Worm (Caenorhabditis elegans): ENCODE data around the gene Y56A3A.31.

Gene Y56A3A.31

ce11 chrIII:12003264-12003663, 29.0 kb downstream of the Y56A3A.31 start:
- no peak for TF ChIP-seq sptf-1 (tag; optimal IDR thresholded peaks at IDR 0.05)
- peak; percentile 8 for TF ChIP-seq unc-120 (tag; optimal IDR thresholded peaks at IDR 0.05; ENCODE audit: poor library complexity, severe bottlenecking)
- TF ChIP-seq elt-3 (tag; optimal IDR thresholded peaks at IDR 0.05), result no peak
- TF ChIP-seq nhr-28 (tag; optimal IDR thresholded peaks at IDR 0.05), result no peak
- TF ChIP-seq drap-1 (GFP tag; optimal IDR thresholded peaks at IDR 0.05), result no peak
- TF ChIP-seq hlh-1 (tag; optimal IDR thresholded peaks at IDR 0.05), result peak; percentile 35
- TF ChIP-seq cnd-1 (tag; optimal IDR thresholded peaks at IDR 0.05), result no peak
- TF ChIP-seq ceh-39 (tag; optimal IDR thresholded peaks at IDR 0.05), result no peak
- peak; percentile 73 for TF ChIP-seq elt-1 (tag; optimal IDR thresholded peaks at IDR 0.05; ENCODE audit: borderline replicate concordance, insufficient read depth)
- no peak for TF ChIP-seq mep-1 (tag; optimal IDR thresholded peaks at IDR 0.05)
- TF ChIP-seq nhr-76 (tag; optimal IDR thresholded peaks at IDR 0.05), result no peak
- peak; percentile 15 for TF ChIP-seq pha-4 (tag; optimal IDR thresholded peaks at IDR 0.05)
- no peak for TF ChIP-seq mab-5 (tag; optimal IDR thresholded peaks at IDR 0.05)

ce11 chrIII:12009321-12009720, 35.0 kb downstream of the Y56A3A.31 start:
- TF ChIP-seq snpc-4 (tag; optimal IDR thresholded peaks at IDR 0.05), result no peak

DNA sequence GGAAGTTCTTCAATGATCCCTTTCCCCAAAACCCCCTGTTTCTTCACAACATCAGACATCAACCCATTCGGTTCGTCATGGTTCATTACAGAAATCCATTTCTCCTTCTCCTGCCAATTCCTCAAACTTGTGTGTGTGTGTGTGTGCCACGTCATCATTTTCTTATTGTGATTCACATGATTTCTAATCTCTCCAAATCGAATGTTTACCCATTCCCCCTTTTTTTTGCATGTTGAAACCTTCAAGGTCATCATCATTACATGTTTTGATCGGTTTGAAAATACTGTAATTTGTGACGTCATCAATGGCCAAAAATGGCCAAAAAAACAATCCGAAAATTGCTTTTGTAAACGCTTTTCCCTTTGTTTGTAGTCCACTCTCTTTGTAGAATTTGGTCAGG, 35.5 kb downstream of the Y56A3A.31 start:
- TF ChIP-seq cnd-1 (tag; optimal IDR thresholded peaks at IDR 0.05) (no peak), blmp-1 (tag; optimal IDR thresholded peaks at IDR 0.05) (no peak), M03D4.4 (tag; optimal IDR thresholded peaks at IDR 0.05) (no peak), nhr-28 (tag; optimal IDR thresholded peaks at IDR 0.05) (no peak), lin-13 (tag; optimal IDR thresholded peaks at IDR 0.05) (no peak), mls-2 (tag; optimal IDR thresholded peaks at IDR 0.05) (no peak), ces-1 (GFP tag; optimal IDR thresholded peaks at IDR 0.05) (no peak)

ce11 chrIII:12013054-12013453, 38.8 kb downstream of the Y56A3A.31 start:
- TF ChIP-seq elt-3 (tag; optimal IDR thresholded peaks at IDR 0.05) (no peak), pha-4 (tag; optimal IDR thresholded peaks at IDR 0.05) (no peak), zip-8 (tag; optimal IDR thresholded peaks at IDR 0.05) (no peak), ceh-39 (tag; optimal IDR thresholded peaks at IDR 0.05) (no peak), ham-2 (GFP tag; optimal IDR thresholded peaks at IDR 0.05) (no peak), cnd-1 (tag; optimal IDR thresholded peaks at IDR 0.05) (no peak), sem-2 (GFP tag; optimal IDR thresholded peaks at IDR 0.05) (no peak), unc-62 (GFP tag; optimal IDR thresholded peaks at IDR 0.05) (no peak), M03D4.4 (tag; optimal IDR thresholded peaks at IDR 0.05) (no peak), drap-1 (GFP tag; optimal IDR thresholded peaks at IDR 0.05) (no peak), nhr-2 (tag; optimal IDR thresholded peaks at IDR 0.05) (no peak), elt-1 (tag; optimal IDR thresholded peaks at IDR 0.05; ENCODE audit: borderline replicate concordance, insufficient read depth) (no peak), nhr-76 (tag; optimal IDR thresholded peaks at IDR 0.05) (no peak), ztf-11 (tag; optimal IDR thresholded peaks at IDR 0.05) (no peak), hlh-1 (tag; optimal IDR thresholded peaks at IDR 0.05) (no peak), sptf-1 (tag; optimal IDR thresholded peaks at IDR 0.05) (no peak), ceh-43 (GFP tag; optimal IDR thresholded peaks at IDR 0.05) (no peak)

ce11 chrIII:12013718-12014117, 39.4 kb downstream of the Y56A3A.31 start:
- TF ChIP-seq lsy-2 (tag; optimal IDR thresholded peaks at IDR 0.05), result no peak
- TF ChIP-seq pha-4 (tag; optimal IDR thresholded peaks at IDR 0.05), result no peak
- TF ChIP-seq hlh-1 (tag; optimal IDR thresholded peaks at IDR 0.05), result no peak
- no peak for TF ChIP-seq nhr-28 (tag; optimal IDR thresholded peaks at IDR 0.05)
- TF ChIP-seq ceh-43 (GFP tag; optimal IDR thresholded peaks at IDR 0.05), result no peak
- TF ChIP-seq unc-62 (GFP tag; optimal IDR thresholded peaks at IDR 0.05), result no peak
- TF ChIP-seq ceh-83 (GFP tag; optimal IDR thresholded peaks at IDR 0.05), result no peak
- TF ChIP-seq sem-2 (GFP tag; optimal IDR thresholded peaks at IDR 0.05), result no peak
- TF ChIP-seq lin-32 (GFP tag; optimal IDR thresholded peaks at IDR 0.05), result no peak
- no peak for TF ChIP-seq elt-3 (tag; optimal IDR thresholded peaks at IDR 0.05)
- TF ChIP-seq ham-2 (GFP tag; optimal IDR thresholded peaks at IDR 0.05), result no peak
- no peak for TF ChIP-seq M03D4.4 (tag; optimal IDR thresholded peaks at IDR 0.05)
- TF ChIP-seq ces-1 (GFP tag; optimal IDR thresholded peaks at IDR 0.05), result no peak
- TF ChIP-seq nhr-2 (tag; optimal IDR thresholded peaks at IDR 0.05), result no peak
- TF ChIP-seq ztf-11 (tag; optimal IDR thresholded peaks at IDR 0.05), result no peak
- TF ChIP-seq unc-120 (tag; optimal IDR thresholded peaks at IDR 0.05; ENCODE audit: poor library complexity, severe bottlenecking), result no peak
- TF ChIP-seq nhr-76 (tag; optimal IDR thresholded peaks at IDR 0.05), result no peak
- no peak for TF ChIP-seq nhr-12 (tag; optimal IDR thresholded peaks at IDR 0.05)
- no peak for TF ChIP-seq sptf-1 (tag; optimal IDR thresholded peaks at IDR 0.05)
- no peak for TF ChIP-seq tbx-8 (GFP tag; optimal IDR thresholded peaks at IDR 0.05)
